Worm (Caenorhabditis elegans): ENCODE data around the gene C50F4.4.
A peak's percentile ranks its signal among the peaks of the same experiment; 100 is the strongest.

The C50F4.4 gene

ce11 chrV:9544176-9544632 is 7.6 kb downstream of the C50F4.4 start, which contains the start of gene mdf-1 (continued):
- no peak for TF ChIP-seq unc-98 (GFP tag; IDR thresholded peaks at IDR 0.05)
- TF ChIP-seq snu-23 (GFP tag; optimal IDR thresholded peaks at IDR 0.05), result peak; percentile 79
- peak; percentile 40 for TF ChIP-seq irx-1 (tag; optimal IDR thresholded peaks at IDR 0.05)
- TF ChIP-seq mep-1 (tag; optimal IDR thresholded peaks at IDR 0.05), result peak; percentile 26
- peak; percentile 14 to 68 (median 43) for TF ChIP-seq ceh-82 (tag; optimal IDR thresholded peaks at IDR 0.05)
- peak; percentile 80 for TF ChIP-seq nhr-71 (tag; optimal IDR thresholded peaks at IDR 0.05)
- TF ChIP-seq tbx-2 (tag; optimal IDR thresholded peaks at IDR 0.05), result peak; percentile 60
- peak; percentile 24 for TF ChIP-seq ztf-4 (tag; optimal IDR thresholded peaks at IDR 0.05)
- peak; percentile 32 for TF ChIP-seq unc-86 (tag; optimal IDR thresholded peaks at IDR 0.05)
- peak; percentile 57 for TF ChIP-seq lir-3 (tag; optimal IDR thresholded peaks at IDR 0.05; ENCODE audit: poor library complexity)
- peak; percentile 26; the same call in 1 of the 2 replicates for TF ChIP-seq ceh-88 (GFP tag; IDR thresholded peaks at IDR 0.05)
- peak; percentile 90 to 96 for TF ChIP-seq lin-35 (GFP tag; optimal IDR thresholded peaks at IDR 0.05)
- TF ChIP-seq nhr-237 (tag; optimal IDR thresholded peaks at IDR 0.05), result no peak
- TF ChIP-seq rnt-1 (tag; optimal IDR thresholded peaks at IDR 0.05), result peak; percentile 61
- no peak for TF ChIP-seq hpl-2 (GFP tag; optimal IDR thresholded peaks at IDR 0.05)
- peak; percentile 65 for TF ChIP-seq lin-15B (tag; optimal IDR thresholded peaks at IDR 0.05)
- TF ChIP-seq ceh-8 (GFP tag; optimal IDR thresholded peaks at IDR 0.05), result peak; percentile 34
- no peak for TF ChIP-seq nhr-84 (tag; optimal IDR thresholded peaks at IDR 0.05)
- TF ChIP-seq dpl-1 (GFP tag; optimal IDR thresholded peaks at IDR 0.05), result peak; percentile 85 to 93 (median 89)
- TF ChIP-seq xbp-1 (tag; optimal IDR thresholded peaks at IDR 0.05), result peak; percentile 60
- peak; percentile 49 for TF ChIP-seq nhr-19 (GFP tag; conservative IDR thresholded peaks at IDR 0.05)
- TF ChIP-seq lsy-2 (tag; optimal IDR thresholded peaks at IDR 0.05), result peak; percentile 59 to 81
- TF ChIP-seq snpc-4 (tag; optimal IDR thresholded peaks at IDR 0.05), result peak; percentile 35
- peak; percentile 75 to 92 for TF ChIP-seq efl-1 (optimal IDR thresholded peaks at IDR 0.05)
- TF ChIP-seq efl-1 (GFP tag; optimal IDR thresholded peaks at IDR 0.05 in 1 of 2), result peak; percentile 91 to 99
- peak; percentile 29 for TF ChIP-seq ama-1 (optimal IDR thresholded peaks at IDR 0.05)
- TF ChIP-seq elt-3 (tag; optimal IDR thresholded peaks at IDR 0.05), result peak in 1 of 6 experiments; percentile 82
- no peak for TF ChIP-seq zip-4 (GFP tag; optimal IDR thresholded peaks at IDR 0.05)
- peak; percentile 50 for TF ChIP-seq egl-13 (tag; optimal IDR thresholded peaks at IDR 0.05)
- TF ChIP-seq sox-4 (tag; optimal IDR thresholded peaks at IDR 0.05), result no peak

ce11 chrV:9545238-9545709 is 8.7 kb downstream of the C50F4.4 start, which contains the start of the genes his-35 and his-41:
his-35 (minus strand) TSS chrV:9545288.
his-41 (plus strand) TSS chrV:9545536.
- TF ChIP-seq zip-4 (GFP tag; optimal IDR thresholded peaks at IDR 0.05) (peak; percentile 42), nhr-77 (tag; optimal IDR thresholded peaks at IDR 0.05) (peak; percentile 23), nhr-11 (tag; optimal IDR thresholded peaks at IDR 0.05) (no peak), egl-27 (tag; optimal IDR thresholded peaks at IDR 0.05) (no peak), F16B12.6 (tag; optimal IDR thresholded peaks at IDR 0.05) (peak; percentile 28), vab-15 (tag; optimal IDR thresholded peaks at IDR 0.05) (no peak), blmp-1 (tag; optimal IDR thresholded peaks at IDR 0.05) (no peak), nhr-71 (tag; optimal IDR thresholded peaks at IDR 0.05) (peak; percentile 83), lin-35 (GFP tag; optimal IDR thresholded peaks at IDR 0.05) (peak; percentile 22 to 57), ceh-63 (GFP tag; optimal IDR thresholded peaks at IDR 0.05) (no peak), nhr-12 (tag; optimal IDR thresholded peaks at IDR 0.05) (no peak), lsy-2 (tag; optimal IDR thresholded peaks at IDR 0.05) (peak; percentile 33 to 47), dpl-1 (GFP tag; optimal IDR thresholded peaks at IDR 0.05) (peak; percentile 9 to 45 (median 43)), hpl-2 (GFP tag; optimal IDR thresholded peaks at IDR 0.05) (no peak), tbx-2 (tag; optimal IDR thresholded peaks at IDR 0.05) (peak; percentile 69), aha-1 (tag; optimal IDR thresholded peaks at IDR 0.05) (no peak), ceh-82 (tag; optimal IDR thresholded peaks at IDR 0.05) (peak; percentile 41 to 57 (median 54)), hlh-17 (GFP tag; optimal IDR thresholded peaks at IDR 0.05; ENCODE audit: borderline replicate concordance) (no peak), egl-13 (tag; optimal IDR thresholded peaks at IDR 0.05) (peak; percentile 72), isw-1 (GFP tag; IDR thresholded peaks at IDR 0.05) (peak; percentile 31; the same call in 1 of the 2 replicates), zag-1 (tag; optimal IDR thresholded peaks at IDR 0.05) (no peak), skn-1 (tag; optimal IDR thresholded peaks at IDR 0.05) (peak; percentile 77), sox-4 (tag; optimal IDR thresholded peaks at IDR 0.05) (no peak), sup-37 (GFP tag; optimal IDR thresholded peaks at IDR 0.05) (peak; percentile 16), nhr-19 (GFP tag; conservative IDR thresholded peaks at IDR 0.05) (peak; percentile 67), ceh-88 (GFP tag; IDR thresholded peaks at IDR 0.05) (0 out of 2 replicates have a peak, but pooled peaks have one; percentile 10), rnt-1 (tag; optimal IDR thresholded peaks at IDR 0.05) (peak; percentile 42), nhr-20 (tag; optimal IDR thresholded peaks at IDR 0.05) (peak; percentile 77), jun-1 (tag; optimal IDR thresholded peaks at IDR 0.05) (peak; percentile 72), lir-3 (tag; optimal IDR thresholded peaks at IDR 0.05; ENCODE audit: poor library complexity) (no peak), lin-14 (GFP tag; optimal IDR thresholded peaks at IDR 0.05) (peak; percentile 75), efl-3 (GFP tag; optimal IDR thresholded peaks at IDR 0.05) (no peak), aly-2 (tag; optimal IDR thresholded peaks at IDR 0.05) (no peak)
